Fruit fly (Drosophila melanogaster) whole organism, pupa: ENCODE results near the gene Hmt4-20.
A peak's percentile ranks its signal among the peaks of the same experiment; 100 is the strongest.

ENCODE experiments used
- CG10348 ChIP-seq: fragments of 200-800 bp; sonication (Bioruptor generic); IDR thresholded peaks from 2 replicates; pipeline ENCODE4 v1.3.6; 2022; ENCODE audit warnings: missing biosample characterization, missing genetic modification characterization
- CG12605 ChIP-seq: fragments of 200-800 bp; sonication (Bioruptor generic); IDR thresholded peaks from 2 replicates; pipeline ENCODE4 v1.3.6; 2022; ENCODE audit warnings: missing biosample characterization, missing genetic modification characterization
- CG13204 ChIP-seq: fragments of 200-800 bp; sonication (Bioruptor generic); optimal IDR thresholded peaks from 2 replicates; lab custom pipeline; 2018; ENCODE audit warnings: missing biosample characterization, mild to moderate bottlenecking, missing genetic modification characterization, moderate library complexity
- CG14655 ChIP-seq: fragments of 200-800 bp; sonication (Bioruptor generic); optimal IDR thresholded peaks from 3 replicates; lab custom pipeline; 2017; ENCODE audit warnings: mild to moderate bottlenecking, missing biosample characterization, missing genetic modification reagents, missing genetic modification characterization
- CG15710 ChIP-seq: fragments of 200-800 bp; sonication (Bioruptor generic); optimal IDR thresholded peaks from 2 replicates; lab custom pipeline; 2018; ENCODE audit warnings: missing biosample characterization, mild to moderate bottlenecking, missing genetic modification characterization, moderate library complexity
- CG17806 ChIP-seq: fragments of 200-800 bp; sonication (Bioruptor generic); optimal IDR thresholded peaks from 2 replicates; lab custom pipeline; 2018; ENCODE audit warnings: missing biosample characterization, mild to moderate bottlenecking, missing genetic modification characterization, moderate library complexity
- CG32121 ChIP-seq: fragments of 200-800 bp; sonication (Bioruptor generic); IDR thresholded peaks from 2 replicates; pipeline ENCODE4 v1.3.6; 2022; ENCODE audit warnings: missing biosample characterization, missing genetic modification characterization
- CG34367 ChIP-seq: fragments of 200-800 bp; sonication (Bioruptor generic); optimal IDR thresholded peaks from 2 replicates; lab custom pipeline; 2018; ENCODE audit warnings: missing biosample characterization, mild to moderate bottlenecking, missing genetic modification characterization
- CG4496 ChIP-seq: fragments of 200-800 bp; sonication (Bioruptor generic); IDR thresholded peaks from 3 replicates; pipeline ENCODE4 v1.3.6; 2022; ENCODE audit warnings: missing biosample characterization, missing genetic modification characterization
- CG8159 ChIP-seq: fragments of 200-800 bp; sonication (Bioruptor generic); optimal IDR thresholded peaks from 3 replicates; lab custom pipeline; 2018; ENCODE audit warnings: missing biosample characterization, mild to moderate bottlenecking, missing genetic modification characterization, moderate library complexity
- CG8301 ChIP-seq: fragments of 200-800 bp; sonication (Bioruptor generic); optimal IDR thresholded peaks from 2 replicates; lab custom pipeline; 2018; ENCODE audit warnings: missing biosample characterization, mild to moderate bottlenecking, missing genetic modification characterization
- CG9948 ChIP-seq: fragments of 200-800 bp; sonication (Bioruptor generic); optimal IDR thresholded peaks from 2 replicates; lab custom pipeline; 2018; ENCODE audit warnings: missing biosample characterization, mild to moderate bottlenecking, missing genetic modification characterization, moderate library complexity
- D1 ChIP-seq: fragments of 200-800 bp; sonication (Bioruptor generic); optimal IDR thresholded peaks from 2 replicates; lab custom pipeline; 2018; ENCODE audit warnings: missing biosample characterization, mild to moderate bottlenecking, missing genetic modification characterization, moderate library complexity
- EcR ChIP-seq: fragments of 200-800 bp; sonication (Bioruptor generic); optimal IDR thresholded peaks from 3 replicates; lab custom pipeline; 2019; ENCODE audit warnings: missing biosample characterization, missing genetic modification characterization, mild to moderate bottlenecking, moderate library complexity, missing genetic modification reagents
- Ets98B ChIP-seq: fragments of 200-800 bp; sonication (Bioruptor generic); IDR thresholded peaks from 2 replicates; pipeline ENCODE4 v1.3.6; 2022; ENCODE audit warnings: missing biosample characterization, missing genetic modification characterization
- Pif1A ChIP-seq: fragments of 200-800 bp; sonication (Bioruptor generic); optimal IDR thresholded peaks from 3 replicates; lab custom pipeline; 2016; ENCODE audit warnings: missing biosample characterization, missing genetic modification characterization
- Pif1B ChIP-seq: fragments of 200-800 bp; sonication (Bioruptor generic); optimal IDR thresholded peaks from 3 replicates; lab custom pipeline; 2016; ENCODE audit warnings: missing biosample characterization, missing genetic modification characterization
- Snoo ChIP-seq: fragments of 200-800 bp; sonication (Bioruptor generic); optimal IDR thresholded peaks from 3 replicates; lab custom pipeline; 2017; ENCODE audit warnings: missing biosample characterization, mild to moderate bottlenecking, missing genetic modification characterization, inconsistent platforms
- fd96Ca ChIP-seq: fragments of 200-800 bp; sonication (Bioruptor generic); IDR thresholded peaks from 3 replicates; pipeline ENCODE4 v1.3.6; 2022; ENCODE audit warnings: missing biosample characterization, missing genetic modification characterization
- gl ChIP-seq: fragments of 200-800 bp; sonication (Bioruptor generic); optimal IDR thresholded peaks from 2 replicates; lab custom pipeline; 2018; ENCODE audit warnings: missing biosample characterization, mild to moderate bottlenecking, missing genetic modification characterization
- rn ChIP-seq: fragments of 200-800 bp; sonication (Bioruptor generic); IDR thresholded peaks from 2 replicates; pipeline ENCODE4 v1.3.6; 2022; ENCODE audit warnings: missing biosample characterization, missing genetic modification characterization

Gene Hmt4-20

DNA sequence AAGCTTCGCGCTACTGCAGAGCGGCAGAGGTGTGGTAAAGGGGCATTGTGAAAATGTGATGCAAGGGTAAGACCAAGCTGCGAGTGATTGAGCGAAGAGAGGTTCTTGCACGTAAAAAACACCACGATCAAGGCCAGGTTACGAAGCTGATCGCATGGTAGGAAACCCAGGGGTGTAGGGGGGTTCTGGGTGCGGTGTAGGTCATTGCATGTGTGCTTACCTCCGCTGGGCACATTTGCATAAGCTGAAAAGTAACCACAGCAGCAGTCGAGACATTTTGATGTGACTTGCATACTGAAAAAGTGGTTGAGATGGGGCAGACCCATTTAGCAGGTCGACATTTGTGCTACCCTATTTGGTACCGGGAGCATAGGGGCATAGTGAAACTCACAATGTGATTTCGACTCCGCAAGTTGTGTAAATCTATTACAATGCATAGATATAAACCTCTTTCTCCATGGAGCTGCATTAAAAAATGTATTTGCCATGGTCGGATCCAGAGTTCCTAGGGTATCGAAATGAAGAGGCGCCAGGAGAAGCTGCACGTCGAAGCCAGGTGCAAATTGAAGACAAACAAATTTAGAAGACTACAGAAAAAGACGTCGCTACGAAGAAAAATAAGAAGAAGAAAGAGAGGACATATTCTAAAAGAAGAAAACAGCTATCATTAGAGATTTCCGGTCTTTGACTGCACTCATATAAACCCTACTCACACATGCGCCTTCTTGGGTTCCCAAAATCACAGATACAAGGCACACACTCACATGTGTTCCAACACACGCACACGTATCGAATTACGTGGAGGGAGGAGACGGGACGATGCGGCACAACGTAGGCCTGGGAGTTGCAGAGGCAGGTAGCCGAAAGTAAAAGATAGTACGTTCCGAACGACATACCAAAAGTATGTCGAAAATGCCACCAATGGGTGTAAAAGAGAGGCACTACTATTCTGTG, 37.3 kb upstream of the Hmt4-20 start:
- peak; percentile 19 for TF ChIP-seq CG14655
- TF ChIP-seq Pif1A (GFP tag; lab: Kevin White, UChicago) = no peak
- no peak for TF ChIP-seq CG34367 (tag; lab: Kevin White, UChicago)
- peak; percentile 74 for TF ChIP-seq EcR (GFP tag; lab: Kevin White, UChicago)

DNA sequence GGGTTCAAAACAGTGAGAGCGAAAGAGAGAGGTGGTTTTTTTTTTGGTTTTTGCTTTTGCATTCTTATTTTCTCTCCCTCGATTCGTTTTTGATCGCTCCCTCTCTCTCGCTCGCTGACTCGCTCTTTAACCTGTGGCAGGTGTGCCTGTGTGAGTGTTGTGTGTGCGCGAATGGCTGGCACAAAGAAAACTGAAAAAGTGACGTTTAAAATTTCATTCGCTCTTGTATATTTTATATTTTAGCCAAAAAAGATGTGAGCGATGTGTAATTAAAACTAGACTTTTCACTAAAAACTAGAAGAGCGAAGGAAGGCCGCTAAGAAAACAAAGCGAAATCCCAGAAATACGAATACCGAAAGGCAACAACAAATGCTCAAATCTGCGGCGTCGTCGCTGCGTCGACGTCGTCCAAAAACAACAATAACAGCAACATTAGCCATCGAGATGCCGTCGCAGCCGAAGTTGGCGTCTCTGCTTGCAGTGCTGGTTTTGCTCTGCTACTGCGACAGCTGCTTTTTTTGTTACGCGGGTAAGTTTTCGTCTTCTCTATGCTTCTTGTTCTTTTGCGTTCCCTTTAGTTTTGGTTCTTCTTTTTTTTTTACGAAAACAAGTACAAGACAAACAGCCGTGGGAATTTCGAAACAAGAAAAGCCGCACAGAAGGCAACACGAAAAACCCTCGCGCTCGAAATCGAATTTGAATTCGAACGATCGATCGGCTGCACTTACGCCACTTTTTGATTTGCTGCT, 31.7 kb upstream of the Hmt4-20 start:
- TF ChIP-seq CG8301 (tag; lab: Kevin White, UChicago) (no peak), CG32121 (GFP tag; lab: Robert Waterston, UW) (no peak), Snoo (no peak), CG15710 (tag; lab: Kevin White, UChicago) (peak; percentile 10), CG9948 (tag; lab: Kevin White, UChicago) (no peak), EcR (GFP tag; lab: Kevin White, UChicago) (no peak), CG10348 (GFP tag; lab: Robert Waterston, UW) (no peak), CG8159 (tag; lab: Kevin White, UChicago) (peak; percentile 20), CG17806 (tag; lab: Kevin White, UChicago) (no peak), Pif1A (GFP tag; lab: Kevin White, UChicago) (no peak), CG12605 (GFP tag; lab: Robert Waterston, UW) (peak; percentile 45; the same call in 1 of the 2 replicates), CG13204 (GFP tag; lab: Kevin White, UChicago) (peak; percentile 8), D1 (tag; lab: Kevin White, UChicago) (no peak), fd96Ca (GFP tag; lab: Robert Waterston, UW) (no peak; the same call in 2 of the 3 replicates), CG34367 (tag; lab: Kevin White, UChicago) (no peak), gl (tag; lab: Kevin White, UChicago) (peak; percentile 40), rn (no peak), Pif1B (GFP tag; lab: Kevin White, UChicago) (no peak), CG4496 (GFP tag; lab: Robert Waterston, UW) (peak; percentile 50; the same call in 1 of the 3 replicates), CG14655 (peak; percentile 5), Ets98B (GFP tag; lab: Robert Waterston, UW) (peak; percentile 28; the same call in 1 of the 2 replicates)

DNA sequence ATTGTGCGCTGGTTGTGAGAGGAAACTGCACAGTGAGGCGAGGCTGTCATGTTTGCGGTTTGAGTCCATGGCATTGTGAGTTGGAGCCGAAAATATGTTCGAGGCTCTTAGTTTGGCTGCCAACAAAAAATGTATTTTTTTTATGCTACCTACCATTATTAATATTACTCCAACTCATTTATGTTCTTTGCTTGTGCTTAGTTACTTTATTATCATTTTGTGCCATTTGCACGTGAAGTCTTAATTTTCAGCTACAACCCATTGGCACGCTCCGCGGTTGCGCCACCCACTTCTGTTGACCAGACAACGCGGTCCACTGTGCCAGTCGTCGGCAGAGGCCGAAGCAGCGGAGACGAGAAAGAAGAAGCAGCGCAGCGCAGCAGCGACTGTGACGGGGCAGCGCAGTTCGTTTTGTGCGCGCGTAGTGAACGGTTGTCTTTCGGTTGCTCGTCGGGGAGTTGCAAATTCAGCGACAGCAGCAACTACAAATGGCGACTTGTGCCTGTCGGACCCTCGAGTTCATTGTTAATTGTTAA, 30.7 kb upstream of the Hmt4-20 start, which contains the start of gene sdk:
sdk (plus strand) TSS at position 398 of the 536 bp plus-strand sequence.
- TF ChIP-seq rn = peak; percentile 52; the same call in 1 of the 2 replicates
- peak; percentile 92 for TF ChIP-seq fd96Ca (GFP tag; lab: Robert Waterston, UW)
- TF ChIP-seq CG10348 (GFP tag; lab: Robert Waterston, UW) = 0 out of 2 replicates have a peak, but pooled peaks have one; percentile 65
- TF ChIP-seq CG14655 = peak; percentile 95
- TF ChIP-seq EcR (GFP tag; lab: Kevin White, UChicago) = peak; percentile 56
- peak; percentile 78 for TF ChIP-seq gl (tag; lab: Kevin White, UChicago)
- TF ChIP-seq CG9948 (tag; lab: Kevin White, UChicago) = peak; percentile 88
- TF ChIP-seq Ets98B (GFP tag; lab: Robert Waterston, UW) = peak; percentile 86
- peak; percentile 97 for TF ChIP-seq Pif1A (GFP tag; lab: Kevin White, UChicago)
- TF ChIP-seq D1 (tag; lab: Kevin White, UChicago) = peak; percentile 89
- peak; percentile 75 for TF ChIP-seq CG12605 (GFP tag; lab: Robert Waterston, UW)
- TF ChIP-seq CG34367 (tag; lab: Kevin White, UChicago) = peak; percentile 84
- peak; percentile 76 for TF ChIP-seq CG13204 (GFP tag; lab: Kevin White, UChicago)
- TF ChIP-seq CG8159 (tag; lab: Kevin White, UChicago) = peak; percentile 91
- TF ChIP-seq Pif1B (GFP tag; lab: Kevin White, UChicago) = peak; percentile 92
- TF ChIP-seq CG32121 (GFP tag; lab: Robert Waterston, UW) = peak; percentile 91
- TF ChIP-seq CG15710 (tag; lab: Kevin White, UChicago) = peak; percentile 89
- peak; percentile 86 for TF ChIP-seq CG17806 (tag; lab: Kevin White, UChicago)
- peak; percentile 87 for TF ChIP-seq CG4496 (GFP tag; lab: Robert Waterston, UW)
- peak; percentile 93 for TF ChIP-seq Snoo
- peak; percentile 92 for TF ChIP-seq CG8301 (tag; lab: Kevin White, UChicago)
- TF ChIP-seq, all 21 proteins: peak for 21

DNA sequence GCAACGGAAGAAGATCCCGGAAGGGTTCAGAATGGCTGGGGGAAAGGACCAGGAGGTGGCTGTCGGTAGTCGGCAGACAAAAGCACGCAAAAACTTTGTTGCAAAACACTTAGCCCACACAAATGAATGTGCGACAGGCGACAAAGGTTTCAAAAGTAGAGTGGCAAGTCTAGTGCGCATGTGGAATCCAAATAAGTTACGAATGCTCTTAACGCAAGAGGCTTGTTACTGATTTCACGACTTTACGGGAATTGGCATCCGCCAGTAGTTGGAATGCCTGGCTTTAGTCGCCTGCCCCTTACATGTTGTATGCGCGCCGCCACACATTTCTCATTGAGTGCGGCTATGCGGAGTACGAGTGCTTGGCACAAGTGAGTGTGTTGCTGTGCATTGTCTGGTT, 22.7 kb upstream of the Hmt4-20 start:
- no peak for TF ChIP-seq CG17806 (tag; lab: Kevin White, UChicago)
- peak; percentile 12 for TF ChIP-seq CG9948 (tag; lab: Kevin White, UChicago)
- TF ChIP-seq fd96Ca (GFP tag; lab: Robert Waterston, UW) = no peak; the same call in 2 of the 3 replicates
- TF ChIP-seq CG34367 (tag; lab: Kevin White, UChicago) = no peak
- TF ChIP-seq CG10348 (GFP tag; lab: Robert Waterston, UW) = no peak
- peak; percentile 35 for TF ChIP-seq Pif1A (GFP tag; lab: Kevin White, UChicago)
- TF ChIP-seq CG8301 (tag; lab: Kevin White, UChicago) = no peak
- peak; percentile 55; the same call in 1 of the 2 replicates for TF ChIP-seq Ets98B (GFP tag; lab: Robert Waterston, UW)
- TF ChIP-seq EcR (GFP tag; lab: Kevin White, UChicago) = no peak
- TF ChIP-seq CG13204 (GFP tag; lab: Kevin White, UChicago) = no peak
- TF ChIP-seq Pif1B (GFP tag; lab: Kevin White, UChicago) = no peak
- no peak for TF ChIP-seq CG8159 (tag; lab: Kevin White, UChicago)
- peak; percentile 31 for TF ChIP-seq CG14655
- peak; percentile 15 for TF ChIP-seq CG15710 (tag; lab: Kevin White, UChicago)
- TF ChIP-seq gl (tag; lab: Kevin White, UChicago) = no peak
- no peak for TF ChIP-seq Snoo
- TF ChIP-seq CG32121 (GFP tag; lab: Robert Waterston, UW) = 0 out of 2 replicates have a peak, but pooled peaks have one; percentile 31
- TF ChIP-seq CG12605 (GFP tag; lab: Robert Waterston, UW) = no peak
- no peak for TF ChIP-seq rn
- peak; percentile 62; the same call in 2 of the 3 replicates for TF ChIP-seq CG4496 (GFP tag; lab: Robert Waterston, UW)
- TF ChIP-seq D1 (tag; lab: Kevin White, UChicago) = no peak
